Fruit fly (Drosophila melanogaster) Kc167 (cell line): ENCODE data around the gene DIP2.

Source experiments
- Myc ChIP-seq: fragments of >200 bp; optimal IDR thresholded peaks from 2 replicates; lab custom pipeline; 2017; ENCODE audit warnings: missing external identifiers
- Sin3A ChIP-seq: fragments of >200 bp; optimal IDR thresholded peaks from 2 replicates; lab custom pipeline; 2018; ENCODE audit warnings: missing external identifiers
- h ChIP-seq: fragments of >200 bp; optimal IDR thresholded peaks from 3 replicates; lab custom pipeline; 2018; ENCODE audit warnings: missing external identifiers
- insv ChIP-seq: fragments of >200 bp; optimal IDR thresholded peaks from 3 replicates; lab custom pipeline; 2018; ENCODE audit warnings: missing external identifiers
- psq ChIP-seq: fragments of >200 bp; optimal IDR thresholded peaks from 2 replicates; lab custom pipeline; 2017; ENCODE audit warnings: missing external identifiers
- ttk ChIP-seq: sonication (Bioruptor generic); optimal IDR thresholded peaks from 2 replicates; lab custom pipeline; 2017; ENCODE audit warnings: missing external identifiers

DIP2 gene

dm6 chr3L:257618-258475 lies at the start of gene DIP2, which contains the start of gene wac:
Gene DIP2, minus strand, starts transcription at chr3L:257954.
Gene wac, plus strand, starts transcription at chr3L:258176.
- TF ChIP-seq ttk (lab: Kevin White, UChicago) (no peak), Myc (lab: Kevin White, UChicago) (no peak), insv (no peak), psq (lab: Kevin White, UChicago) (no peak), h (lab: Kevin White, UChicago) (no peak), Sin3A (no peak)

DNA sequence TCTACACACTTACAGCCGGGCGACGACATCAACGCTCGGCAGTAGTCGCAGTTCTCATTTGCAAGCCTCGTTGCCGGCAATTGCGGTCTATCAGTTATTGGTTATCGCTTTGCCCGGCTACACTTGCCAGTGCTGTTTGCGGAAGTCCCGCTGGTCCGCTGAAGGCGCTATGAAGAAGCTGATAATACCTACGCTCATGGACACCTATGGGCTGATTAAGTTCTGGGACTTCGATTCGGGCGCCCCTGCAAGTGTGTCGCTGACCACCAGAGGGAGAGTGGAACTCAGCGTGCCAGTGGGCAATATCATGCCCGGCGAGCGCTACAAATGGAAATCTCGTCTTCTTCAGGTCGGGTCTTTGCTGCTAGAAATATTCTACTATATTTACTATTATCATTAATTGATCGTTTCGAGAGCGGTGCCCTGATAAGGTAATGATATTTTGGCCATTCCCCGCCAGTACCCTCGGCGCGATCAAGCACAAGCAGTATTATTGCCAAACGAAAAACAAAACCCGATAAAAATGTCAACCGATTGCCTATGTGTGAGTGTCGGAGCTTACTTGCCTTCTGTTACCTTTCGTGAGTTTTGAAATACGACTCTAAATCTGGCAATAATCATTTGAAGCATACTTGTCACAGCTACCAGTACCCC lies 42.3 kb upstream of the DIP2 start:
- TF ChIP-seq psq (lab: Kevin White, UChicago) (no peak), insv (no peak), Myc (lab: Kevin White, UChicago) (no peak), Sin3A (no peak), ttk (lab: Kevin White, UChicago) (no peak), h (lab: Kevin White, UChicago) (no peak)

DNA sequence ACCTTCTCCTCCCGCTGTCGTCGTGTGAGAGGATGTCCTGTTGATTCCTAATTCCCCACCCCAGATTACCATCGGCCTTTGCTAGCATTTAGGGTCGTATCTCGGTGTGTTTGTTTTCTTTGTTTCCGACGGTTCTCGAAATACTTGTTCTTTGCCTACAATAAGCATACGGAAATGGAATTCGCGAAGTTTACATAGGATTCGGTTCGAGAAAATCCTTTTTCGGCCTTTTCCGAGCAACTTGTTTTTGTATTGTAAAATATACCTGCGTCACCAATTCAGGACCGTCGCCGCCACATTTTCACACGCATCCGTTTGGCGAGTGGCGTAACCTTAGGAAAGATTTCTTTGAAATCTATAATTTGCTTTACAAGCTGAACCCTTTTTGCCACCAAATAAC lies 40.7 kb upstream of the DIP2 start:
- no peak for TF ChIP-seq insv
- no peak for TF ChIP-seq h (lab: Kevin White, UChicago)
- no peak for TF ChIP-seq Myc (lab: Kevin White, UChicago)
- no peak for TF ChIP-seq psq (lab: Kevin White, UChicago)
- TF ChIP-seq ttk (lab: Kevin White, UChicago): no peak
- TF ChIP-seq Sin3A: no peak

dm6 chr3L:297240-297639 lies 39.5 kb upstream of the DIP2 start:
- TF ChIP-seq Myc (lab: Kevin White, UChicago) (no peak), ttk (lab: Kevin White, UChicago) (no peak), h (lab: Kevin White, UChicago) (no peak), psq (lab: Kevin White, UChicago) (no peak), insv (no peak), Sin3A (no peak)

DNA sequence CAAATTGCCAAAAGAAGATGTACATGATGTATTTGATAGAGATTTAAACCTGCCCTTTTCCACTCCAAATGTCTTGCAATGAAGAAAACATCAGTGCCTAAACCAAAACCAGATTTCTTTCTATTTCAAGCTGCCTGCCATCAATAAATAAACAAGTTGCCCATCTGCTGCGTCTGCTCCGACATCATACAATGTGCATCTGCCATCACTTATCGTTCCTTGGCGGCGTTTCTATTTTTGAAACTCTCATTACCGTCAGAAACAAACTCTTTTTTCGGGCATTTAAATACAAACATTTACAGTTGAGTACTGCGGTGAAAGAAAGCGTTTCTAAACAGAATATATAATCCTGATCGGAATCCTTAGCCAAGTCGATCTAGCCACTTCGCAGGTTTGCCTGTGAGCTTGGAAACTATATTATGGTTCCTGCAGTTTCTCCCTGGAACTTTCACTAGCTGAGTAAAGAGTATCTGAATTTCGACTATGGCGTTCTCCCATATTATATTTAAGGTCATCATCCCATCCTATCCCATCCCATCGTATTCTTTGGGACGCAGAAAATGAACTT lies 37.2 kb upstream of the DIP2 start:
- no peak for TF ChIP-seq Sin3A
- TF ChIP-seq insv: no peak
- TF ChIP-seq psq (lab: Kevin White, UChicago): no peak
- no peak for TF ChIP-seq h (lab: Kevin White, UChicago)
- TF ChIP-seq ttk (lab: Kevin White, UChicago): no peak
- TF ChIP-seq Myc (lab: Kevin White, UChicago): no peak

dm6 chr3L:292146-292776 lies 34.5 kb upstream of the DIP2 start:
- no peak for TF ChIP-seq Myc (lab: Kevin White, UChicago)
- TF ChIP-seq Sin3A: no peak
- TF ChIP-seq insv: no peak
- TF ChIP-seq ttk (lab: Kevin White, UChicago): no peak
- TF ChIP-seq psq (lab: Kevin White, UChicago): no peak
- TF ChIP-seq h (lab: Kevin White, UChicago): no peak

DNA sequence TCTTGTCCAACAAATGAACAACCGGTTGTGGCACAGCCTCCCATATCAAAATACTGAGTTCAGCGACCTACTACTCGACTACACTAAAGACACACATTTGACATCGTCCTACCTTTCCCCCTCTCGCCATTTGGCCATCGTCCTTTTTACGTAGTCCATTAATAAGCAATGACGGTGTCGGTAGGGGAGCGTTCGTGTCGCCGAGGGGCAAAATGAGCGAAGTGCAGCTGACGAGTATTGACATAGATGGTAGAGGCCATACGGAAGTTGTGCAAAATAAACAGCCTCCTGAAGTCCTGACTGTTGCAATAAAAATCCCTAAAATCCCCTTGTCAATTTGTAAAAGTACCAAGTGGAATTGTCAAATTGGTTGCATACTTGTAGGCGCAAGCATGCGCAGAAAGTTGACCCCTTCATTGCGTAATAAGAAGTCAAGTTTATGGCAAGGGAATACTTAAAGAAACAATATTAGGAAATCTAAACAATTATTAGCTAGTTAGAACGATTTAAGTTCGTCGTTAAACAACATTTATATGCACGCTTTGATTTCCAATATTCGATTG lies 33.9 kb upstream of the DIP2 start:
- TF ChIP-seq Sin3A (no peak), Myc (lab: Kevin White, UChicago) (no peak), ttk (lab: Kevin White, UChicago) (no peak), h (lab: Kevin White, UChicago) (no peak), psq (lab: Kevin White, UChicago) (no peak), insv (no peak)

DNA sequence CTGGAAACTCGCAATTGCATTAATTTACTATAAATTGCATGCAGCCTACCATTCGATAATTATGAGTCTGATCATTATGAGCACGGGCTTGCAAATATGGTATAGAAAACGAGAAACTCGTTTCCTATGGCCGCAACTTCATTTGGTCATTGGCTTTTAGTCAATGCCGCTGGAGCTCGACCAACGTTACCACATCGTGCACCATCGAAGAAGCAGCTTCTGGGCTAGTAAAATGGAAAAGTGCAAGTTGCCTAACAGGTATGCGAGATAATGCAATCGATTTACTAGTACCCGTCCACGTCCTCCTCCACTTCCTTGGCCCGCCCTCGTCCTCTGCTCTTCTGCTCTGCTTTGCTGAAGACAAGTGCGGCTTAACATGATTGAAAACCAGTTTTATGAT lies 26.5 kb upstream of the DIP2 start:
- no peak for TF ChIP-seq h (lab: Kevin White, UChicago)
- no peak for TF ChIP-seq Sin3A
- no peak for TF ChIP-seq ttk (lab: Kevin White, UChicago)
- no peak for TF ChIP-seq insv
- TF ChIP-seq psq (lab: Kevin White, UChicago): no peak
- TF ChIP-seq Myc (lab: Kevin White, UChicago): no peak

- no peak for TF ChIP-seq ttk (lab: Kevin White, UChicago)
- no peak for TF ChIP-seq insv
- no peak for TF ChIP-seq Myc (lab: Kevin White, UChicago)
- no peak for TF ChIP-seq psq (lab: Kevin White, UChicago)
- TF ChIP-seq h (lab: Kevin White, UChicago): no peak
- TF ChIP-seq Sin3A: no peak
Observed at dm6 chr3L:282276-282675, 24.5 kb upstream of the DIP2 start.

dm6 chr3L:276736-277487 lies 19.2 kb upstream of the DIP2 start, which contains the start of gene RhoGEF3:
Gene RhoGEF3, plus strand, starts transcription at chr3L:277437.
- TF ChIP-seq insv (no peak), h (lab: Kevin White, UChicago) (no peak), Myc (lab: Kevin White, UChicago) (no peak), Sin3A (no peak), ttk (lab: Kevin White, UChicago) (no peak), psq (lab: Kevin White, UChicago) (no peak)
